Fruit fly (Drosophila melanogaster) whole organism, wandering third instar larva: ENCODE results near the gene CG15506.

ENCODE experiments used
- CG32264 ChIP-seq: fragments of 200-800 bp; sonication (Bioruptor generic); optimal IDR thresholded peaks from 2 replicates; lab custom pipeline; 2016; ENCODE audit warnings: missing biosample characterization, missing genetic modification characterization
- CG9705 ChIP-seq: fragments of 200-800 bp; sonication (Bioruptor generic); optimal IDR thresholded peaks from 2 replicates; lab custom pipeline; 2018; ENCODE audit warnings: missing biosample characterization, mild to moderate bottlenecking, missing genetic modification characterization
- GATAd ChIP-seq: sonication (Bioruptor generic); optimal IDR thresholded peaks from 2 replicates; lab custom pipeline; 2016; ENCODE audit warnings: missing biosample characterization, missing genetic modification characterization
- HLH106 ChIP-seq: fragments of 200-800 bp; optimal IDR thresholded peaks from 3 replicates; lab custom pipeline; 2019; ENCODE audit warnings: missing biosample characterization, mild to moderate bottlenecking, missing genetic modification characterization, moderate library complexity
- Hnf4 ChIP-seq: fragments of 200-800 bp; sonication (Bioruptor generic); optimal IDR thresholded peaks from 2 replicates; lab custom pipeline; 2016; ENCODE audit warnings: missing biosample characterization, mild to moderate bottlenecking, missing genetic modification characterization
- Hr83 ChIP-seq: fragments of 200-300 bp; sonication (Bioruptor generic); optimal IDR thresholded peaks from 2 replicates; lab custom pipeline; 2016; ENCODE audit warnings: missing biosample characterization, mild to moderate bottlenecking, missing genetic modification characterization, moderate library complexity; ENCODE audit not compliant: poor library complexity, severe bottlenecking
- Jra ChIP-seq: sonication (Bioruptor generic); optimal IDR thresholded peaks from 2 replicates; lab custom pipeline; 2016; ENCODE audit warnings: missing biosample characterization, missing genetic modification characterization
- Mio ChIP-seq: sonication (Bioruptor generic); optimal IDR thresholded peaks from 2 replicates; lab custom pipeline; 2016; ENCODE audit warnings: missing biosample characterization, missing genetic modification characterization
- Myc ChIP-seq: fragments of >200 bp; optimal IDR thresholded peaks from 2 replicates; lab custom pipeline; 2017
- N ChIP-seq: fragments of >200 bp; optimal IDR thresholded peaks from 2 replicates; lab custom pipeline; 2018; ENCODE audit warnings: missing biosample characterization, missing external identifiers, missing genetic modification characterization
- OdsH ChIP-seq: fragments of 200-800 bp; sonication (Bioruptor generic); optimal IDR thresholded peaks from 2 replicates; lab custom pipeline; 2016; ENCODE audit warnings: missing biosample characterization, mild to moderate bottlenecking, missing genetic modification characterization
- Rel ChIP-seq, 2 experiments: fragments of 200-800 bp; sonication (Bioruptor generic) in 1 of 2; optimal IDR thresholded peaks; 2 replicates in 1 of 2; 3 replicates in 1 of 2; lab custom pipeline; 2016 to 2019; ENCODE audit warnings: mild to moderate bottlenecking in 2 of 2, missing biosample characterization in 2 of 2, missing genetic modification characterization in 2 of 2, moderate library complexity in 1 of 2
- Sp1 ChIP-seq: fragments of 200-800 bp; sonication (Bioruptor generic); optimal IDR thresholded peaks from 3 replicates; lab custom pipeline; 2019; ENCODE audit warnings: missing biosample characterization, mild to moderate bottlenecking, missing genetic modification characterization, moderate library complexity
- Vsx2 ChIP-seq: fragments of 200-300, 225-300 bp; sonication (Bioruptor generic); optimal IDR thresholded peaks from 2 replicates; lab custom pipeline; 2018; ENCODE audit warnings: missing biosample characterization, missing genetic modification characterization; ENCODE audit not compliant: partially characterized antibody
- br ChIP-seq: fragments of 200-800 bp; sonication (Bioruptor generic); optimal IDR thresholded peaks from 2 replicates; lab custom pipeline; 2016; ENCODE audit warnings: missing biosample characterization, missing genetic modification characterization
- brk ChIP-seq: fragments of 200-800 bp; sonication (Bioruptor generic); optimal IDR thresholded peaks from 2 replicates; lab custom pipeline; 2016; ENCODE audit warnings: missing biosample characterization, mild to moderate bottlenecking, missing genetic modification characterization
- dl ChIP-seq, 2 experiments: fragments of 175-275, 200-275 bp in 1 of 2; fragments of 200-275 bp in 1 of 2; sonication (Bioruptor generic); optimal IDR thresholded peaks; lab custom pipeline; 2018; ENCODE audit warnings: mild to moderate bottlenecking in 2 of 2, missing biosample characterization in 2 of 2, missing genetic modification characterization in 2 of 2, moderate library complexity in 2 of 2; ENCODE audit not compliant: partially characterized antibody in 2 of 2, insufficient read depth in 1 of 2
- dmrt93B ChIP-seq: fragments of 200-800 bp; sonication (Bioruptor generic); optimal IDR thresholded peaks from 2 replicates; lab custom pipeline; 2018; ENCODE audit warnings: missing biosample characterization, mild to moderate bottlenecking, missing genetic modification characterization
- dsf ChIP-seq: sonication (Bioruptor generic); optimal IDR thresholded peaks from 2 replicates; lab custom pipeline; 2016; ENCODE audit warnings: missing biosample characterization, missing genetic modification characterization, borderline replicate concordance
- ey ChIP-seq: fragments of 200-800 bp; sonication (Bioruptor generic); optimal IDR thresholded peaks from 2 replicates; lab custom pipeline; 2016; ENCODE audit warnings: missing biosample characterization, missing genetic modification characterization
- foxo ChIP-seq, 2 experiments: fragments of 200-800 bp; sonication (Bioruptor generic); optimal IDR thresholded peaks; 2 replicates in 1 of 2; 3 replicates in 1 of 2; lab custom pipeline; 2016 to 2017; ENCODE audit warnings: missing biosample characterization in 2 of 2, missing genetic modification characterization in 2 of 2
- lola ChIP-seq: fragments of >200 bp; optimal IDR thresholded peaks from 2 replicates; lab custom pipeline; 2017; ENCODE audit warnings: missing biosample characterization, missing genetic modification characterization
- psq ChIP-seq: fragments of 200-800 bp; sonication (Bioruptor generic); optimal IDR thresholded peaks from 3 replicates; lab custom pipeline; 2017; ENCODE audit warnings: missing biosample characterization, mild to moderate bottlenecking, missing genetic modification characterization, moderate library complexity
- rgr ChIP-seq: fragments of 200-800 bp; sonication (Bioruptor generic); optimal IDR thresholded peaks from 3 replicates; lab custom pipeline; 2016; ENCODE audit warnings: missing biosample characterization, mild to moderate bottlenecking, missing genetic modification characterization
- sage ChIP-seq: fragments of 200-800 bp; sonication (Bioruptor generic); optimal IDR thresholded peaks from 2 replicates; lab custom pipeline; 2016; ENCODE audit warnings: missing biosample characterization, mild to moderate bottlenecking, missing genetic modification characterization
- sv ChIP-seq: fragments of 200-800 bp; sonication (Bioruptor generic); optimal IDR thresholded peaks from 3 replicates; lab custom pipeline; 2016; ENCODE audit warnings: missing biosample characterization, missing genetic modification characterization
- tai ChIP-seq: sonication (Bioruptor generic); optimal IDR thresholded peaks from 2 replicates; lab custom pipeline; 2016; ENCODE audit warnings: missing biosample characterization, missing genetic modification characterization
- usp ChIP-seq: fragments of >200 bp; optimal IDR thresholded peaks from 2 replicates; lab custom pipeline; 2017; ENCODE audit warnings: missing biosample characterization, missing genetic modification characterization

CG15506 gene

dm6 chr3R:29717519-29717918 is 944 bp upstream of the CG15506 start:
- no peak for TF ChIP-seq CG32264 (GFP tag; lab: Kevin White, UChicago)
- no peak for TF ChIP-seq psq (GFP tag; lab: Kevin White, UChicago)
- TF ChIP-seq dmrt93B (GFP tag; lab: Kevin White, UChicago): no peak
- TF ChIP-seq Jra (GFP tag; lab: Kevin White, UChicago): no peak
- no peak for TF ChIP-seq N (GFP tag; lab: Kevin White, UChicago)
- no peak for TF ChIP-seq GATAd
- TF ChIP-seq usp (GFP tag; lab: Kevin White, UChicago): no peak
- TF ChIP-seq tai (GFP tag; lab: Kevin White, UChicago): no peak
- no peak for TF ChIP-seq Sp1
- TF ChIP-seq Mio (GFP tag; lab: Kevin White, UChicago): no peak
- no peak for TF ChIP-seq Rel (GFP tag; optimal IDR thresholded peaks at IDR 0.05; lab: Kevin White, UChicago)
- TF ChIP-seq Rel (tag; optimal IDR thresholded peaks at IDR 0.05; lab: Kevin White, UChicago): no peak

- TF ChIP-seq brk (GFP tag; lab: Kevin White, UChicago): no peak
These were observed 3.8 kb downstream of the CG15506 start, which contains the start of gene CG34296 for dm6 chr3R:29722238-29722637. CG34296 (plus strand) TSS chr3R:29722538.

- TF ChIP-seq OdsH (GFP tag; lab: Kevin White, UChicago) (peak; percentile 25), Hr83 (GFP tag; lab: Kevin White, UChicago) (peak; percentile 2), Sp1 (peak; percentile 39), usp (GFP tag; lab: Kevin White, UChicago) (no peak), ey (GFP tag; lab: Kevin White, UChicago) (no peak), sage (GFP tag; lab: Kevin White, UChicago) (peak; percentile 11), GATAd (no peak), dsf (GFP tag; lab: Kevin White, UChicago) (no peak), Jra (GFP tag; lab: Kevin White, UChicago) (no peak), rgr (GFP tag; lab: Kevin White, UChicago) (peak; percentile 11), Rel (GFP tag; optimal IDR thresholded peaks at IDR 0.05; lab: Kevin White, UChicago) (no peak), Rel (tag; optimal IDR thresholded peaks at IDR 0.05; lab: Kevin White, UChicago) (peak; percentile 53), Vsx2 (GFP tag; lab: Kevin White, UChicago) (no peak)
These were observed 4.7 kb downstream of the CG15506 start, which contains the start of gene Pcd for dm6 chr3R:29723048-29723656. Pcd (plus strand) TSS chr3R:29723163.

dm6 chr3R:29724745-29725144 is 6.3 kb downstream of the CG15506 start, which contains the start of the genes Naa40 and CG18731:
Naa40 (minus strand) TSS chr3R:29724950.
CG18731 (plus strand) TSS chr3R:29725027.
- TF ChIP-seq br: no peak
- no peak for TF ChIP-seq lola (GFP tag; lab: Kevin White, UChicago)
- TF ChIP-seq OdsH (GFP tag; lab: Kevin White, UChicago): no peak
- TF ChIP-seq Hnf4 (GFP tag; lab: Kevin White, UChicago): no peak
- no peak for TF ChIP-seq dmrt93B (GFP tag; lab: Kevin White, UChicago)
- no peak for TF ChIP-seq dsf (GFP tag; lab: Kevin White, UChicago)
- no peak for TF ChIP-seq ey (GFP tag; lab: Kevin White, UChicago)
- no peak for TF ChIP-seq CG32264 (GFP tag; lab: Kevin White, UChicago)
- no peak for TF ChIP-seq dl (GFP tag; optimal IDR thresholded peaks at IDR 0.05; lab: Kevin White, UChicago; ENCODE audit: insufficient read depth in 1 of 2, partially characterized antibody in 2 of 2)
- TF ChIP-seq Myc (lab: Kevin White, UChicago): no peak
- no peak for TF ChIP-seq Jra (GFP tag; lab: Kevin White, UChicago)
- no peak for TF ChIP-seq CG9705 (GFP tag; lab: Kevin White, UChicago)
- TF ChIP-seq foxo (GFP tag; optimal IDR thresholded peaks at IDR 0.05; lab: Kevin White, UChicago): no peak
- TF ChIP-seq sv: no peak

- TF ChIP-seq Hnf4 (GFP tag; lab: Kevin White, UChicago) (peak; percentile 82), GATAd (peak; percentile 2), dmrt93B (GFP tag; lab: Kevin White, UChicago) (no peak), foxo (GFP tag; optimal IDR thresholded peaks at IDR 0.05; lab: Kevin White, UChicago) (peak in 1 of 2 experiments; percentile 19), rgr (GFP tag; lab: Kevin White, UChicago) (peak; percentile 11), sv (no peak), Sp1 (no peak), OdsH (GFP tag; lab: Kevin White, UChicago) (peak; percentile 2), HLH106 (peak; percentile 31)
These were observed 7.2 kb downstream of the CG15506 start, which contains the start of gene Kul for dm6 chr3R:29725577-29726240. Kul (plus strand) TSS chr3R:29725830.
